Worm (Caenorhabditis elegans): ENCODE measurements around the gene Y110A2AL.6.

DNA sequence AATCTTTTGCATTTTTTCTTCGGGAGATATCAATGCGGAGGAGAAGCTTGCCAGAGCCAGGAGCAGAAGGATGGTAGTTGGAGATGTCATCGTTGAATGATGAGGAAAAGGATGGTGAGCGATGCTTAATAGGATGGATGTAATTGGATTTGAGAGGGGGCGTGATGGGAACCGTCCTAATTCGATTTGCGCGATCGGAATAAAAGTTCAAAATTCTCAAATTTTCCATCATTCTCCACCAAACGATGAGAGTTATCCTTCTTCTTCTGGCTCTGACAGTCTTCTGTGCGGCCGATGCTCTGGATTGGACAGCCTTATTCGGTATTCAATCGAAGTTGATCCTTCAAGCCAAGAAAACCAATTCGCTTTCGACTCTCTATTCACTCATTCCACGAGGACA lies 17.3 kb downstream of the Y110A2AL.6 start, which contains the start of the genes K12H6.4 and K12H6.9:
- TF ChIP-seq madf-6 (GFP tag; IDR thresholded peaks at IDR 0.05) (no peak), nfyb-1 (GFP tag; IDR thresholded peaks at IDR 0.05) (no peak), ztf-3 (GFP tag; optimal IDR thresholded peaks at IDR 0.05) (no peak), efl-1 (GFP tag; optimal IDR thresholded peaks at IDR 0.05) (no peak), unc-62 (GFP tag; optimal IDR thresholded peaks at IDR 0.05) (no peak), tbx-9 (tag; optimal IDR thresholded peaks at IDR 0.05; ENCODE audit: borderline replicate concordance) (no peak)
